Worm (Caenorhabditis elegans): ENCODE results near the gene M163.5.

ce11 chrX:14495075-14495474, 21.2 kb downstream of the M163.5 start:
- TF ChIP-seq him-1 (tag; optimal IDR thresholded peaks at IDR 0.05) (no peak), dao-5 (tag; optimal IDR thresholded peaks at IDR 0.05) (no peak), W03F9.2 (tag; optimal IDR thresholded peaks at IDR 0.05) (no peak)

Data from whole organism, L4/young adult.